Worm (Caenorhabditis elegans) whole organism, L1 larva: ENCODE data around the gene nipi-4.

ENCODE experiments used
- C16A3.4 ChIP-seq: fragments of 150-350 bp; optimal IDR thresholded peaks from 2 replicates; lab custom pipeline; 2014; ENCODE audit warnings: missing biosample characterization, missing genetic modification characterization
- F16B12.6 ChIP-seq: fragments of 150-350 bp; optimal IDR thresholded peaks from 2 replicates; lab custom pipeline; 2014; ENCODE audit warnings: missing biosample characterization, missing genetic modification characterization
- aly-2 ChIP-seq: fragments of 150-350 bp; optimal IDR thresholded peaks from 2 replicates; lab custom pipeline; 2014; ENCODE audit warnings: missing biosample characterization, missing genetic modification characterization
- ama-1 ChIP-seq: fragments of 150-350 bp; optimal IDR thresholded peaks from 2 replicates; lab custom pipeline; 2014
- blmp-1 ChIP-seq: fragments of 150-350 bp; optimal IDR thresholded peaks from 2 replicates; lab custom pipeline; 2014; ENCODE audit warnings: missing biosample characterization, missing genetic modification characterization
- ceh-63 ChIP-seq: fragments of 200-800 bp; sonication (Bioruptor generic); optimal IDR thresholded peaks from 2 replicates; lab custom pipeline; 2018; ENCODE audit warnings: mild to moderate bottlenecking, missing genetic modification characterization, missing compliant biosample characterization
- ceh-82 ChIP-seq, 3 experiments: fragments of 150-350 bp in 1 of 3; sonication (generic microtip) in 2 of 3; optimal IDR thresholded peaks; 2 replicates each; lab custom pipeline; 2014 to 2017; ENCODE audit warnings: missing biosample characterization in 3 of 3, missing genetic modification characterization in 3 of 3
- ceh-88 ChIP-seq: fragments of 200-800 bp; sonication (Bioruptor generic); IDR thresholded peaks from 2 replicates; pipeline ENCODE4 v1.3.6; 2022; ENCODE audit warnings: missing genetic modification characterization, missing compliant biosample characterization
- dsc-1 ChIP-seq: sonication (generic microtip); optimal IDR thresholded peaks from 2 replicates; lab custom pipeline; 2016; ENCODE audit warnings: mild to moderate bottlenecking, missing genetic modification characterization, missing compliant biosample characterization
- efl-1 ChIP-seq, 4 experiments: fragments of 150-350 bp; optimal IDR thresholded peaks in 3 of 4; peaks in 1 of 4; 1 replicate in 1 of 4; 2 replicates in 3 of 4; lab custom pipeline; 2014; ENCODE audit warnings: missing biosample characterization in 2 of 4, missing genetic modification characterization in 2 of 4, missing genetic modification reagents in 2 of 4
- egl-13 ChIP-seq: sonication (generic microtip); optimal IDR thresholded peaks from 2 replicates; lab custom pipeline; 2016; ENCODE audit warnings: missing genotype, missing genetic modification reagents, missing genetic modification characterization, missing compliant biosample characterization
- elt-3 ChIP-seq, 6 experiments: fragments of 150-350 bp in 1 of 6; sonication (generic microtip); optimal IDR thresholded peaks; 2 replicates each; lab custom pipeline; 2017 to 2018; ENCODE audit warnings: missing biosample characterization in 6 of 6, missing genetic modification characterization in 6 of 6, inconsistent platforms in 1 of 6
- ets-5 ChIP-seq: fragments of 200-800 bp; sonication (Bioruptor generic); IDR thresholded peaks from 2 replicates; pipeline ENCODE4 v1.3.6; 2022; ENCODE audit warnings: missing genetic modification characterization, missing compliant biosample characterization
- fkh-10 ChIP-seq: sonication (generic microtip); optimal IDR thresholded peaks from 2 replicates; lab custom pipeline; 2017; ENCODE audit warnings: missing biosample characterization, missing genetic modification reagents, missing genetic modification characterization
- fkh-4 ChIP-seq: sonication (generic microtip); optimal IDR thresholded peaks from 2 replicates; lab custom pipeline; 2016; ENCODE audit warnings: missing compliant biosample characterization, missing genetic modification characterization, borderline replicate concordance
- fkh-8 ChIP-seq: sonication (generic microtip); optimal IDR thresholded peaks from 2 replicates; lab custom pipeline; 2016; ENCODE audit warnings: mild to moderate bottlenecking, missing genetic modification characterization, missing compliant biosample characterization
- fos-1 ChIP-seq: fragments of 150-350 bp; optimal IDR thresholded peaks from 2 replicates; lab custom pipeline; 2014; ENCODE audit warnings: missing biosample characterization, missing genetic modification characterization
- grh-1 ChIP-seq: fragments of 200-800 bp; sonication (Bioruptor generic); IDR thresholded peaks from 2 replicates; pipeline ENCODE4 v1.3.6; 2022; ENCODE audit warnings: missing genetic modification reagents, missing genetic modification characterization, missing compliant biosample characterization
- hlh-17 ChIP-seq: fragments of 200-800 bp; sonication (Bioruptor generic); optimal IDR thresholded peaks from 2 replicates; lab custom pipeline; 2018; ENCODE audit warnings: missing genetic modification characterization, mild to moderate bottlenecking, missing compliant biosample characterization, moderate library complexity, borderline replicate concordance
- hlh-4 ChIP-seq: sonication (generic microtip); optimal IDR thresholded peaks from 2 replicates; lab custom pipeline; 2016; ENCODE audit warnings: mild to moderate bottlenecking, missing genetic modification characterization, missing compliant biosample characterization
- lin-15B ChIP-seq: fragments of 150-350 bp; sonication (generic microtip); optimal IDR thresholded peaks from 3 replicates; lab custom pipeline; 2014; ENCODE audit warnings: missing biosample characterization, missing genetic modification characterization
- lin-35 ChIP-seq, 2 experiments: fragments of 150-350 bp; optimal IDR thresholded peaks; 2 replicates each; lab custom pipeline; 2014; ENCODE audit warnings: missing biosample characterization in 2 of 2, missing genetic modification characterization in 2 of 2, missing genetic modification reagents in 2 of 2
- lin-39 ChIP-seq: fragments of 150-350 bp; optimal IDR thresholded peaks from 2 replicates; lab custom pipeline; 2014; ENCODE audit warnings: missing biosample characterization, missing genetic modification reagents, missing genetic modification characterization
- lsy-2 ChIP-seq, 2 experiments: fragments of 150-350 bp; optimal IDR thresholded peaks; 2 replicates each; lab custom pipeline; 2014; ENCODE audit warnings: missing biosample characterization in 2 of 2, missing genetic modification characterization in 2 of 2
- mep-1 ChIP-seq: fragments of 150-350 bp; optimal IDR thresholded peaks from 2 replicates; lab custom pipeline; 2014; ENCODE audit warnings: missing biosample characterization, missing genetic modification characterization
- nhr-11 ChIP-seq: fragments of 150-350 bp; optimal IDR thresholded peaks from 2 replicates; lab custom pipeline; 2014; ENCODE audit warnings: missing biosample characterization, missing genetic modification characterization
- nhr-47 ChIP-seq: sonication (generic microtip); optimal IDR thresholded peaks from 2 replicates; lab custom pipeline; 2016; ENCODE audit warnings: mild to moderate bottlenecking, missing genetic modification characterization, moderate library complexity, missing compliant biosample characterization
- nhr-71 ChIP-seq: sonication (generic microtip); optimal IDR thresholded peaks from 2 replicates; lab custom pipeline; 2016; ENCODE audit warnings: mild to moderate bottlenecking, missing genetic modification characterization, moderate library complexity, missing compliant biosample characterization
- nhr-84 ChIP-seq: sonication (generic microtip); optimal IDR thresholded peaks from 2 replicates; lab custom pipeline; 2017; ENCODE audit warnings: missing biosample characterization, missing genetic modification characterization
- nhr-85 ChIP-seq: sonication (generic microtip); peaks from one replicate; lab custom pipeline; 2016; ENCODE audit warnings: missing genetic modification characterization, inconsistent platforms, missing compliant biosample characterization
- pag-3 ChIP-seq: sonication (generic microtip); optimal IDR thresholded peaks from 2 replicates; lab custom pipeline; 2017; ENCODE audit warnings: missing genetic modification characterization, mild to moderate bottlenecking, missing compliant biosample characterization, antibody characterized with exemption, borderline replicate concordance; ENCODE audit not compliant: insufficient read depth
- pqm-1 ChIP-seq: sonication (generic microtip); optimal IDR thresholded peaks from 3 replicates; lab custom pipeline; 2017; ENCODE audit warnings: missing biosample characterization, missing genetic modification characterization
- snu-23 ChIP-seq: sonication (generic microtip); optimal IDR thresholded peaks from 2 replicates; lab custom pipeline; 2016; ENCODE audit warnings: missing genetic modification characterization, missing compliant biosample characterization
- sox-4 ChIP-seq: sonication (generic microtip); optimal IDR thresholded peaks from 2 replicates; lab custom pipeline; 2016; ENCODE audit warnings: missing genetic modification characterization, missing compliant biosample characterization
- unc-130 ChIP-seq: fragments of 150-350 bp; optimal IDR thresholded peaks from 2 replicates; lab custom pipeline; 2017; ENCODE audit warnings: missing biosample characterization, missing genetic modification characterization, inconsistent platforms
- unc-30 ChIP-seq: sonication (generic microtip); optimal IDR thresholded peaks from 2 replicates; lab custom pipeline; 2017; ENCODE audit warnings: missing biosample characterization, missing genetic modification characterization
- unc-62 ChIP-seq: fragments of 150-350 bp; optimal IDR thresholded peaks from 2 replicates; lab custom pipeline; 2014; ENCODE audit warnings: missing biosample characterization, missing genetic modification reagents, missing genetic modification characterization
- unc-98 ChIP-seq: fragments of 200-800 bp; sonication (Bioruptor generic); IDR thresholded peaks from 2 replicates; pipeline ENCODE4 v1.3.6; 2022; ENCODE audit warnings: missing genetic modification characterization, missing compliant biosample characterization
- zag-1 ChIP-seq: fragments of 150-350 bp; optimal IDR thresholded peaks from 2 replicates; lab custom pipeline; 2014; ENCODE audit warnings: missing biosample characterization, missing genetic modification characterization
- zip-4 ChIP-seq: fragments of 200-800 bp; sonication (Bioruptor generic); optimal IDR thresholded peaks from 2 replicates; lab custom pipeline; 2018; ENCODE audit warnings: mild to moderate bottlenecking, missing genetic modification characterization, moderate library complexity, missing compliant biosample characterization

nipi-4 gene

ce11 chrV:7870707-7871106 is at the start of gene nipi-4:
TSS of gene nipi-4 (minus strand) at chrV:7870807.
- TF ChIP-seq unc-98 (GFP tag; lab: Robert Waterston, UW) = no peak
- TF ChIP-seq dsc-1 = no peak
- no peak for TF ChIP-seq grh-1
- no peak for TF ChIP-seq efl-1 (optimal IDR thresholded peaks at IDR 0.05; lab: Kevin White, UChicago)
- TF ChIP-seq efl-1 (GFP tag; optimal IDR thresholded peaks at IDR 0.05 in 1 of 2; lab: Kevin White, UChicago) = no peak
- no peak for TF ChIP-seq fos-1 (tag; lab: Kevin White, UChicago)
- no peak for TF ChIP-seq nhr-47 (tag; lab: Kevin White, UChicago)
- no peak for TF ChIP-seq ets-5 (GFP tag; lab: Robert Waterston, UW)
- TF ChIP-seq blmp-1 (tag; lab: Kevin White, UChicago) = peak; percentile 75
- TF ChIP-seq, all 84 proteins: peak for 1

- no peak for TF ChIP-seq pqm-1 (tag; lab: Kevin White, UChicago)
- no peak for TF ChIP-seq elt-3 (tag; optimal IDR thresholded peaks at IDR 0.05; lab: Kevin White, UChicago)
- no peak for TF ChIP-seq nhr-71 (tag; lab: Kevin White, UChicago)
- TF ChIP-seq zag-1 (tag; lab: Kevin White, UChicago) = no peak
- TF ChIP-seq fkh-10 (GFP tag; lab: Kevin White, UChicago) = no peak
- TF ChIP-seq unc-30 (tag; lab: Kevin White, UChicago) = no peak
- TF ChIP-seq lin-35 (GFP tag; optimal IDR thresholded peaks at IDR 0.05; lab: Kevin White, UChicago) = no peak
- no peak for TF ChIP-seq pag-3 (tag; lab: Kevin White, UChicago)
- TF ChIP-seq sox-4 (tag; lab: Kevin White, UChicago) = no peak
- no peak for TF ChIP-seq ama-1 (lab: Kevin White, UChicago)
- TF ChIP-seq ceh-63 (GFP tag; lab: Kevin White, UChicago) = no peak
These were observed 37.8 kb upstream of the nipi-4 start for ce11 chrV:7908431-7908830.

- TF ChIP-seq ama-1 (lab: Kevin White, UChicago) = no peak
These were observed 33.8 kb upstream of the nipi-4 start for ce11 chrV:7904389-7904788.

- TF ChIP-seq nhr-11 (tag; lab: Kevin White, UChicago) (peak; percentile 25), zip-4 (no peak), dsc-1 (peak; percentile 43), sox-4 (tag; lab: Kevin White, UChicago) (peak; percentile 47), nhr-47 (tag; lab: Kevin White, UChicago) (peak; percentile 9), nhr-71 (tag; lab: Kevin White, UChicago) (peak; percentile 63), fkh-8 (tag; lab: Kevin White, UChicago) (peak; percentile 78), elt-3 (tag; optimal IDR thresholded peaks at IDR 0.05; lab: Kevin White, UChicago) (no peak)
These were observed 30.6 kb upstream of the nipi-4 start for ce11 chrV:7901222-7901621.

ce11 chrV:7899761-7900160 is 29.2 kb upstream of the nipi-4 start, which contains the start of gene F40A3.7:
TSS of gene F40A3.7 (minus strand) at chrV:7899861.
- TF ChIP-seq elt-3 (tag; optimal IDR thresholded peaks at IDR 0.05; lab: Kevin White, UChicago) (no peak), lsy-2 (tag; optimal IDR thresholded peaks at IDR 0.05; lab: Kevin White, UChicago) (no peak), unc-62 (GFP tag; lab: Kevin White, UChicago) (no peak), pag-3 (tag; lab: Kevin White, UChicago) (no peak), fkh-4 (tag; lab: Kevin White, UChicago) (no peak), nhr-11 (tag; lab: Kevin White, UChicago) (no peak), nhr-84 (tag; lab: Kevin White, UChicago) (no peak), hlh-4 (tag; lab: Kevin White, UChicago) (no peak)

- TF ChIP-seq ceh-82 (tag; optimal IDR thresholded peaks at IDR 0.05; lab: Kevin White, UChicago) = no peak
- no peak for TF ChIP-seq F16B12.6
- no peak for TF ChIP-seq aly-2
- TF ChIP-seq nhr-85 (tag; lab: Kevin White, UChicago) = no peak
- TF ChIP-seq ceh-63 (GFP tag; lab: Kevin White, UChicago) = peak; percentile 77
- peak; percentile 62 for TF ChIP-seq snu-23 (GFP tag; lab: Kevin White, UChicago)
- TF ChIP-seq lsy-2 (tag; optimal IDR thresholded peaks at IDR 0.05; lab: Kevin White, UChicago) = peak; percentile 39 to 41
- no peak for TF ChIP-seq zag-1 (tag; lab: Kevin White, UChicago)
- no peak for TF ChIP-seq lin-15B
- no peak for TF ChIP-seq hlh-17
- TF ChIP-seq lin-39 = peak; percentile 41
- TF ChIP-seq ceh-88 (GFP tag; lab: Robert Waterston, UW) = no peak
- peak; percentile 64 for TF ChIP-seq egl-13 (tag; lab: Kevin White, UChicago)
- TF ChIP-seq fkh-10 (GFP tag; lab: Kevin White, UChicago) = no peak
- TF ChIP-seq C16A3.4 (tag; lab: Kevin White, UChicago) = no peak
- no peak for TF ChIP-seq unc-130
- TF ChIP-seq mep-1 (tag; lab: Kevin White, UChicago) = peak; percentile 20
- peak; percentile 79 for TF ChIP-seq nhr-71 (tag; lab: Kevin White, UChicago)
- no peak for TF ChIP-seq fkh-8 (tag; lab: Kevin White, UChicago)
These were observed 23.3 kb upstream of the nipi-4 start, which contains the start of gene F40A3.6 for ce11 chrV:7893812-7894381. TSS of gene F40A3.6 (minus strand) at chrV:7893862.
